Worm (Caenorhabditis elegans) whole organism, midembryonic: ENCODE results near the gene mrps-18C.
A peak's percentile ranks its signal among the peaks of the same experiment; 100 is the strongest.

ENCODE experiments used
- T22C8.4 ChIP-seq: fragments of 200-800 bp; sonication (Bioruptor generic); IDR thresholded peaks from 2 replicates; pipeline ENCODE4 v1.3.6; 2022; ENCODE audit warnings: missing genetic modification characterization, missing compliant biosample characterization
- cog-1 ChIP-seq: sonication (generic microtip); optimal IDR thresholded peaks from 2 replicates; lab custom pipeline; 2016; ENCODE audit warnings: missing genetic modification characterization, missing compliant biosample characterization
- flt-1 ChIP-seq: fragments of 200-800 bp; sonication (Bioruptor generic); IDR thresholded peaks from 2 replicates; pipeline ENCODE4 v1.3.6; 2022; ENCODE audit warnings: missing genetic modification characterization, missing compliant biosample characterization
- klf-2 ChIP-seq: fragments of 200-800 bp; sonication (Bioruptor generic); conservative IDR thresholded peaks from 2 replicates; pipeline ENCODE4 v1.3.6; 2022; ENCODE audit warnings: missing genetic modification reagents, missing genetic modification characterization, missing compliant biosample characterization
- med-1 ChIP-seq: sonication (generic microtip); optimal IDR thresholded peaks from 2 replicates; lab custom pipeline; 2017; ENCODE audit warnings: missing genetic modification characterization, mild to moderate bottlenecking, missing compliant biosample characterization, antibody characterized with exemption, missing genetic modification reagents; ENCODE audit not compliant: insufficient read depth
- ref-1 ChIP-seq: fragments of 200-800 bp; sonication (Bioruptor generic); conservative IDR thresholded peaks from 2 replicates; pipeline ENCODE4 v1.3.6; 2022; ENCODE audit warnings: missing genetic modification reagents, missing genetic modification characterization, missing compliant biosample characterization
- tab-1 ChIP-seq: fragments of 200-800 bp; sonication (Bioruptor generic); IDR thresholded peaks from 2 replicates; pipeline ENCODE4 v1.3.6; 2022; ENCODE audit warnings: missing genetic modification characterization, missing compliant biosample characterization
- ztf-23 ChIP-seq: fragments of 200-800 bp; sonication (Bioruptor generic); IDR thresholded peaks from 2 replicates; pipeline ENCODE4 v1.3.6; 2022; ENCODE audit warnings: missing genetic modification reagents, missing genetic modification characterization, missing compliant biosample characterization
- ztf-29 ChIP-seq: fragments of 200-800 bp; sonication (Bioruptor generic); IDR thresholded peaks from 2 replicates; pipeline ENCODE4 v1.3.6; 2022; ENCODE audit warnings: missing genetic modification reagents, missing genetic modification characterization, missing compliant biosample characterization

Gene mrps-18C

DNA sequence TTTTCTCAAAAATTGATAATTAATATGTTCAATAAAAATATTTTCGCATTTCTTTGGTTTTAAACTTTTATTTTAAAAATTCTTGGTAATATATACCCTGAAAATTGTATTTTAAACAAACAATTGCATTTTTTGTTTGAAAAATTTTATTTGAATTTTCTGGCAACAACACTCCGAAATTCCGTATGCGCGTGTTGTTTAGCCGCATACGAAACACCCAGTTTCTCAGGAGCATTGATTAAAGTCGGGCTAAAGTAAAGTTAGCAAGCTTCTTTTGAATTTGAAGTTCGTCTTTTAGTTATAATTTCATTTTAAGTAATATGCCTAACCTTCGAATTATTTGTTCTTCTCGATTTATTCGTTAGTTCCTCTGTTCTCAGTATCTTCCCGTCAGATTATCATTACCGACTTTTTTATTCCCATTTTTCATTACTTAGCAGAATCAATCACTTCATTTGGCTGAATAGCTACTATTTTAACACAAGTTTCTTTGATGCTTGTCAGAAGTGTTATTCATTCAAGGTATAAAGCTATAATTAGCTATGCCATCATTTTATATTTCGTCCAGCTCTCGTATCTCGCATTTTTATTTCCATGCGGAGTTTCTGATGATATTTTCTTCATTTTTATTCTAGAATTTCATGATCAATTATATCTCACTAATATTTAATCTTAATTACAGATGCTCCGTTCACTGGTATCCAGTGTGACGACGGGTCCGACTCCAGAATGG is at the start of gene mrps-18C:
Gene mrps-18C (plus strand): TSS at position 683 of the 733 bp plus-strand sequence.
- no peak for TF ChIP-seq flt-1 (GFP tag; lab: Robert Waterston, UW)
- TF ChIP-seq med-1 (GFP tag; lab: Kevin White, UChicago) = no peak
- TF ChIP-seq klf-2 (GFP tag; lab: Robert Waterston, UW) = no peak
- TF ChIP-seq ztf-23 (GFP tag; lab: Robert Waterston, UW) = no peak

DNA sequence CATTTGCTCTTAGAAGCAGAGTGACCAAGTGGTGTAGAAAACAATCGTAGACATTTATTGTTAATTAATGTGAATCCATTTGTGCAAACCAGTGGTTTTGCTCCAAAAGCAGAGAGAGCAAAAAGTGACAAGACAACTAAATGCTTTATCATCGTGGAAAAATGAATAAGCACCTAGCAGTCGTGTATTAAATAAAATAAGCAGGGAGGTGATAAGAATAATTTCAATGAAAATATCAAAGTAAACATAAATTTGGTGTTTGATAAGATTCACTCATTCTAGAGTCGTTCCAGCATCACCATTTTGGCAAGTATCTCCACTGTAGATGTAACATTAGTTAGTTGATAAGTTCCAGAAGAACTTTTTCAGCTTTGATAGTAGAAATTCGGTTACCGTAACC is 48.1 kb upstream of the mrps-18C start, which contains the start of gene clec-6:
Gene clec-6 (minus strand): TSS at position 154 of the 400 bp plus-strand sequence.
- TF ChIP-seq cog-1 (tag; lab: Kevin White, UChicago) (no peak), ztf-23 (GFP tag; lab: Robert Waterston, UW) (no peak), klf-2 (GFP tag; lab: Robert Waterston, UW) (no peak), ztf-29 (GFP tag; lab: Robert Waterston, UW) (no peak), flt-1 (GFP tag; lab: Robert Waterston, UW) (no peak), T22C8.4 (GFP tag; lab: Robert Waterston, UW) (no peak), ref-1 (no peak)

DNA sequence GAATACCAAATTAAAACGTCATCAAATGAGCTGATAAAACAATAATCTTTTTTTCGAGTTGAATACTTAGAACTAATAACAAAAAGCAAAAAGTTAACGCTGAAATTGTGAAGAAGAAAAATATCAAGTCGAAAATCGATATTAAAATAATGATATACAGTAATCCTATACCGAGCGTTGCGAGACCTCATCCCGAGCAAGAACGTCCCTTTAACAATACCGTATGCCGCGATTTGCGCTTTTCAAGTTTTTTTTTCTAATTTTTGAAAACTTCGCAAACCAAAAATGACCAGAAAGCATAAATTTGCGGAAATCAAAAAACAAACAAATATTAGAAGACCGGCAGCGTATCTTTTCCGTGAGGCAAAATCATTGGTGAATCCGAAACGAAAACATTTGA is 44.4 kb upstream of the mrps-18C start, which contains the start of gene F26F4.5:
Gene F26F4.5 (minus strand): TSS at position 256 of the 400 bp plus-strand sequence.
- TF ChIP-seq cog-1 (tag; lab: Kevin White, UChicago) = no peak
- no peak for TF ChIP-seq klf-2 (GFP tag; lab: Robert Waterston, UW)
- TF ChIP-seq ztf-23 (GFP tag; lab: Robert Waterston, UW) = no peak
- TF ChIP-seq ref-1 = no peak
- no peak for TF ChIP-seq ztf-29 (GFP tag; lab: Robert Waterston, UW)
- no peak for TF ChIP-seq T22C8.4 (GFP tag; lab: Robert Waterston, UW)
- TF ChIP-seq flt-1 (GFP tag; lab: Robert Waterston, UW) = no peak
- TF ChIP-seq tab-1 (GFP tag; lab: Robert Waterston, UW) = no peak
- TF ChIP-seq med-1 (GFP tag; lab: Kevin White, UChicago) = no peak

DNA sequence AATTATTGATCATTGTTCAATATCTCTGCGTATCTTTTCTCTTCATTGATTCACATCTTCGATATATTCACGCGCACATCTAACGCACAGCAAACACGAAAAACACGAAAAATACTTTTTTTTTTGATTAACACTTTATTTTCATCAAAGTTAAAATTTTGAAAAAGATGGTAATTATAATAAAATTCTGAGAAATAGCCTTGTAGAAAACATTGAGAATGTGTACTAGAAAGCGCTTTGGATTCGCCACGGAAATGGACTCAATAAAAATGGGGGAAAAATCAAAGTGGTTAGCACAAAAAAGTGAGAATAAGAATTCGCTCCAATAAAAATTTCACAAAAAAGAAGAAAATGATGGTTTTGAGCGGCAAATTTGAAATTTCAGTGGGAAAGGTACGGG is 41.8 kb upstream of the mrps-18C start, which contains the start of gene F26F4.6:
Gene F26F4.6 (minus strand): TSS at position 101 of the 400 bp plus-strand sequence.
- TF ChIP-seq ztf-23 (GFP tag; lab: Robert Waterston, UW) = no peak

ce11 chrIII:4895313-4895712 is 40.1 kb upstream of the mrps-18C start:
- TF ChIP-seq flt-1 (GFP tag; lab: Robert Waterston, UW) (no peak), T22C8.4 (GFP tag; lab: Robert Waterston, UW) (no peak), ztf-23 (GFP tag; lab: Robert Waterston, UW) (no peak), med-1 (GFP tag; lab: Kevin White, UChicago) (no peak), ref-1 (no peak), ztf-29 (GFP tag; lab: Robert Waterston, UW) (no peak), cog-1 (tag; lab: Kevin White, UChicago) (no peak), tab-1 (GFP tag; lab: Robert Waterston, UW) (no peak)

DNA sequence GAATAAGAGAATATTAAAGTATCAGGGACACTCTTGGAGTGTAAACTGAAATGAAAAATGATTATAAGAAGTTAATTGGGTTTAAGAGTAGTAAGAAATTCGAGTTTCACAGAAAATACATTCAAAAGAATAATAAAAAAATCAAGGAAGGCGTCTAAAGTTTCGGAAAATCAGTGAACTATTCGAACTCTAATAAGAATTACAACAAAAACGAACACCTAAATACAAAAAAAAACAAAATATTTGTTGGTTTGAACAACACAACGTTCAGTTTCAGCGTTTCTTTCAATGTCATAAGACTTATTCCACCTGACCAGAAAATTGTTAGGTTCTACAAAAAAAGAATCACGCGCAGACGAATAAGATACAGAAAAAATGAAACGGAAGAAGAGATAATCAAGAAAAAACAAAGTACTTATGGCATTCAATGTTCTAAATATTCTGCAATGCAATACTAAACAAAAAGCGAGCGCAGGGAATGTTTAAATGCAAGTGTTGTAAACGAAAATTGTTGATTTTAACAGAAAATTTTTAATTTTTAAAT is 36.3 kb upstream of the mrps-18C start, which contains the start of gene nhl-2:
Gene nhl-2 (minus strand): TSS at position 51 of the 544 bp plus-strand sequence.
- TF ChIP-seq klf-2 (GFP tag; lab: Robert Waterston, UW) (no peak), ref-1 (no peak), med-1 (GFP tag; lab: Kevin White, UChicago) (no peak), ztf-23 (GFP tag; lab: Robert Waterston, UW) (no peak)

ce11 chrIII:4899728-4900127 is 35.6 kb upstream of the mrps-18C start:
- TF ChIP-seq T22C8.4 (GFP tag; lab: Robert Waterston, UW) (peak; percentile 36; the same call in 1 of the 2 replicates), flt-1 (GFP tag; lab: Robert Waterston, UW) (peak; percentile 84), med-1 (GFP tag; lab: Kevin White, UChicago) (no peak), ztf-29 (GFP tag; lab: Robert Waterston, UW) (no peak), tab-1 (GFP tag; lab: Robert Waterston, UW) (no peak), ref-1 (no peak), klf-2 (GFP tag; lab: Robert Waterston, UW) (no peak), ztf-23 (GFP tag; lab: Robert Waterston, UW) (peak; percentile 94), cog-1 (tag; lab: Kevin White, UChicago) (peak; percentile 95)

DNA sequence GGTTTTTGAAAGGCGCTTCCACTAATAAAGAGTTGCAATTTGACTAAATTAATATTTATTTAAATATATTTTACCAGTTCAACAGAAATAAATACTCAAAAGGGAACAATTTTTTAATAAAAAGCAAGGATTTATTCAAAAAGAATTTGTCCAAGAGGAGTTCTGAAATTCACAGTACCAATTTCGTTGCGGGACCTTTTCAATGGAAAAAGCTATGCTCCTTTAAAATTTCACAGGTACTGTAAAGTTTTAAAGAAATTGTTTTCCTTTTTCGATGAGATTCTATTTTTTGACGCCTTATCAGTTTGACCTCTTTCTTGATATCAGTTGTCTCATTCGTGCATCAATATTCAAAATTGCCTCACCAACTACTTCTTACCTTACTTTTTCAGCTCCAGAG is 35.1 kb upstream of the mrps-18C start, which contains the start of gene tag-340:
Gene tag-340 (plus strand): TSS at position 249 of the 400 bp plus-strand sequence.
- no peak for TF ChIP-seq med-1 (GFP tag; lab: Kevin White, UChicago)
- no peak for TF ChIP-seq T22C8.4 (GFP tag; lab: Robert Waterston, UW)
- TF ChIP-seq ztf-29 (GFP tag; lab: Robert Waterston, UW) = no peak
- TF ChIP-seq klf-2 (GFP tag; lab: Robert Waterston, UW) = no peak
- TF ChIP-seq cog-1 (tag; lab: Kevin White, UChicago) = no peak
- no peak for TF ChIP-seq ztf-23 (GFP tag; lab: Robert Waterston, UW)
- no peak for TF ChIP-seq tab-1 (GFP tag; lab: Robert Waterston, UW)
- TF ChIP-seq flt-1 (GFP tag; lab: Robert Waterston, UW) = no peak
- no peak for TF ChIP-seq ref-1

DNA sequence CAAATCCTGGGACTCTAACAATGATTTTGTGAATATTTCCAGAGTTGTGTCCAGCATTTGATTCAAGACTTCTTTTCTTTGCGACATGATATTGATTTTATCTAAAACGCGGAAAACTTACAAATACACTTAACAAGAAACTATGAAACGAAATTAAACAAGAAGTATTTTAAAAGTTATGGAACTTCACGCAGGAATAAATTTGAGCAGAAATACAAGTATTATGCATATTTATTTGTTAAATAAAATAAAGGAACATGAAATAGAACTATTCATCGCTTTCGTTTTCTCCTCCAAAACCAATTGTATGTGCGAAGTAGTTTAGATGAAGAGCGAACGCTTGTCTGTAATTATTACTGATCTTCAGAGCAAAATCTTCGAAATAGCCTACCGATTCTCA is 31.6 kb upstream of the mrps-18C start, which contains the start of gene kbp-2:
Gene kbp-2 (minus strand): TSS at position 101 of the 400 bp plus-strand sequence.
- TF ChIP-seq T22C8.4 (GFP tag; lab: Robert Waterston, UW) (no peak), flt-1 (GFP tag; lab: Robert Waterston, UW) (no peak), ref-1 (no peak), cog-1 (tag; lab: Kevin White, UChicago) (no peak), med-1 (GFP tag; lab: Kevin White, UChicago) (no peak), tab-1 (GFP tag; lab: Robert Waterston, UW) (no peak), ztf-29 (GFP tag; lab: Robert Waterston, UW) (no peak), ztf-23 (GFP tag; lab: Robert Waterston, UW) (no peak), klf-2 (GFP tag; lab: Robert Waterston, UW) (no peak)
